Fruit fly (Drosophila melanogaster) S2 (cell line): ENCODE measurements around the gene Cyp1.

Experiments
- CG8478 ChIP-seq: fragments of >200 bp; optimal IDR thresholded peaks from 2 replicates; lab custom pipeline; 2018
- CTCF ChIP-seq, 2 experiments: fragments of >200 bp; optimal IDR thresholded peaks; 2 replicates each; lab custom pipeline; 2018

- no peak for TF ChIP-seq CG8478 (lab: Kevin White, UChicago)
- TF ChIP-seq CTCF (optimal IDR thresholded peaks at IDR 0.05; lab: Kevin White, UChicago), result no peak
Measured at dm6 chrX:16332615-16333288, 12.6 kb upstream of the Cyp1 start.
